Worm (Caenorhabditis elegans): ENCODE results near the gene spl-2.

- TF ChIP-seq mxl-1 (tag; optimal IDR thresholded peaks at IDR 0.05), result no peak
- no peak for TF ChIP-seq T07F8.4 (tag; optimal IDR thresholded peaks at IDR 0.05)
- TF ChIP-seq nfyb-1 (GFP tag; IDR thresholded peaks at IDR 0.05), result no peak
- no peak for TF ChIP-seq gei-17 (GFP tag; optimal IDR thresholded peaks at IDR 0.05)
- TF ChIP-seq sea-2 (GFP tag; IDR thresholded peaks at IDR 0.05), result no peak
- TF ChIP-seq F37B4.10 (GFP tag; IDR thresholded peaks at IDR 0.05), result no peak
Measured at ce11 chrV:9172989-9173388, 26.3 kb upstream of the spl-2 start, which contains the start of gene gad-3.
